Worm (Caenorhabditis elegans) whole organism, L2 larva: ENCODE results near the gene irg-1.
"Not testable (repeated sequence)": the region's sequence is repeated elsewhere in the genome, so short reads cannot be mapped to it uniquely, and the experiment has no call there.

Experiments used
- C34F6.9 ChIP-seq: fragments of 150-350 bp; optimal IDR thresholded peaks from 2 replicates; lab custom pipeline; 2014; ENCODE audit warnings: missing biosample characterization, missing genetic modification characterization
- R02D3.7 ChIP-seq: fragments of 150-350 bp; optimal IDR thresholded peaks from 2 replicates; lab custom pipeline; 2014; ENCODE audit warnings: missing biosample characterization, missing genetic modification characterization
- Y55F3AM.14 ChIP-seq: fragments of 200-800 bp; sonication (Bioruptor generic); optimal IDR thresholded peaks from 2 replicates; lab custom pipeline; 2018; ENCODE audit warnings: mild to moderate bottlenecking, missing genetic modification characterization, missing compliant biosample characterization
- blmp-1 ChIP-seq: sonication (generic microtip); optimal IDR thresholded peaks from 2 replicates; lab custom pipeline; 2017; ENCODE audit warnings: missing genetic modification characterization, mild to moderate bottlenecking, missing compliant biosample characterization, antibody characterized with exemption, moderate library complexity; ENCODE audit not compliant: insufficient read depth
- ceh-16 ChIP-seq: fragments of 150-350 bp; optimal IDR thresholded peaks from 2 replicates; lab custom pipeline; 2014; ENCODE audit warnings: missing biosample characterization, missing genetic modification characterization
- crh-2 ChIP-seq: sonication (generic microtip); optimal IDR thresholded peaks from 2 replicates; lab custom pipeline; 2017; ENCODE audit warnings: missing biosample characterization, missing genetic modification characterization
- egl-27 ChIP-seq: sonication (generic microtip); optimal IDR thresholded peaks from 3 replicates; lab custom pipeline; 2017; ENCODE audit warnings: missing biosample characterization, missing genetic modification reagents, missing genetic modification characterization
- elt-3 ChIP-seq: sonication (generic microtip); optimal IDR thresholded peaks from 2 replicates; lab custom pipeline; 2017; ENCODE audit warnings: missing biosample characterization, missing genetic modification characterization
- fos-1 ChIP-seq: fragments of 150-350 bp; optimal IDR thresholded peaks from 2 replicates; lab custom pipeline; 2014; ENCODE audit warnings: missing biosample characterization, missing genetic modification characterization
- lin-11 ChIP-seq: fragments of 150-350 bp; sonication (generic microtip); optimal IDR thresholded peaks from 2 replicates; lab custom pipeline; 2014; ENCODE audit warnings: missing biosample characterization, missing genetic modification characterization, inconsistent platforms, mixed read lengths
- lin-13 ChIP-seq: fragments of 150-350 bp; optimal IDR thresholded peaks from 2 replicates; lab custom pipeline; 2014; ENCODE audit warnings: missing biosample characterization, missing genetic modification reagents, missing genetic modification characterization
- lsy-2 ChIP-seq, 2 experiments: fragments of 150-350 bp in 1 of 2; sonication (generic microtip) in 1 of 2; optimal IDR thresholded peaks; 2 replicates each; lab custom pipeline; 2014 to 2017; ENCODE audit warnings: missing biosample characterization in 2 of 2, missing genetic modification characterization in 2 of 2
- mab-5 ChIP-seq: fragments of 150-350 bp; optimal IDR thresholded peaks from 2 replicates; lab custom pipeline; 2014; ENCODE audit warnings: missing biosample characterization, missing genetic modification characterization
- nhr-10 ChIP-seq: sonication (generic microtip); optimal IDR thresholded peaks from 2 replicates; lab custom pipeline; 2017; ENCODE audit warnings: missing biosample characterization, missing genetic modification characterization
- nhr-11 ChIP-seq: fragments of 150-350 bp; optimal IDR thresholded peaks from 2 replicates; lab custom pipeline; 2014; ENCODE audit warnings: missing biosample characterization, missing genetic modification characterization
- nhr-12 ChIP-seq: fragments of 150-350 bp; optimal IDR thresholded peaks from 2 replicates; lab custom pipeline; 2014; ENCODE audit warnings: missing biosample characterization, missing genetic modification characterization
- nhr-25 ChIP-seq: fragments of 150-350 bp; sonication (generic microtip); optimal IDR thresholded peaks from 3 replicates; lab custom pipeline; 2014; ENCODE audit warnings: missing biosample characterization, missing genetic modification characterization
- peb-1 ChIP-seq: fragments of 150-350 bp; optimal IDR thresholded peaks from 2 replicates; lab custom pipeline; 2014; ENCODE audit warnings: missing biosample characterization, missing genetic modification characterization
- sem-4 ChIP-seq: fragments of 150-350 bp; optimal IDR thresholded peaks from 2 replicates; lab custom pipeline; 2014; ENCODE audit warnings: missing biosample characterization, missing genetic modification reagents, missing genetic modification characterization
- skn-1 ChIP-seq: sonication (generic microtip); optimal IDR thresholded peaks from 2 replicates; lab custom pipeline; 2017; ENCODE audit warnings: missing biosample characterization, missing genetic modification characterization
- sma-3 ChIP-seq: sonication (generic microtip); optimal IDR thresholded peaks from 2 replicates; lab custom pipeline; 2016; ENCODE audit warnings: missing genetic modification reagents, missing genetic modification characterization, missing compliant biosample characterization
- snpc-4 ChIP-seq: fragments of 150-350 bp; optimal IDR thresholded peaks from 2 replicates; lab custom pipeline; 2014; ENCODE audit warnings: missing biosample characterization, missing genetic modification characterization
- unc-55 ChIP-seq: fragments of 150-350 bp; sonication (generic microtip); optimal IDR thresholded peaks from 3 replicates; lab custom pipeline; 2014; ENCODE audit warnings: missing biosample characterization, missing genetic modification reagents, missing genetic modification characterization
- zag-1 ChIP-seq: fragments of 150-350 bp; optimal IDR thresholded peaks from 2 replicates; lab custom pipeline; 2014; ENCODE audit warnings: missing biosample characterization, missing genetic modification characterization
- ztf-1 ChIP-seq: fragments of 200-800 bp; sonication (Bioruptor generic); conservative IDR thresholded peaks from 2 replicates; pipeline ENCODE4 v1.3.6; 2022; ENCODE audit warnings: missing genetic modification characterization, missing compliant biosample characterization
- ztf-4 ChIP-seq: fragments of 150-350 bp; optimal IDR thresholded peaks from 2 replicates; lab custom pipeline; 2014; ENCODE audit warnings: missing biosample characterization, missing genetic modification characterization

irg-1 gene

ce11 chrV:3555986-3556385, 32.6 kb downstream of the irg-1 start, which contains the start of gene grl-30:
TSS of gene grl-30 (plus strand) at chrV:3556286.
- TF ChIP-seq C34F6.9 (tag; lab: Kevin White, UChicago), result no peak

ce11 chrV:3557422-3557821, 34.0 kb downstream of the irg-1 start, which contains the start of gene grl-31:
TSS of gene grl-31 (minus strand) at chrV:3557778.
- TF ChIP-seq zag-1 (tag; lab: Kevin White, UChicago) (no peak), fos-1 (tag; lab: Kevin White, UChicago) (no peak), peb-1 (tag; lab: Kevin White, UChicago) (no peak), ztf-1 (no peak), Y55F3AM.14 (GFP tag; lab: Kevin White, UChicago) (no peak), nhr-12 (no peak), sma-3 (GFP tag; lab: Kevin White, UChicago) (no peak), ceh-16 (tag; lab: Kevin White, UChicago) (no peak), sem-4 (tag; lab: Kevin White, UChicago) (no peak), lin-13 (no peak), ztf-4 (tag; lab: Kevin White, UChicago) (no peak), nhr-25 (tag; lab: Kevin White, UChicago) (no peak), skn-1 (tag; lab: Kevin White, UChicago) (no peak), nhr-11 (tag; lab: Kevin White, UChicago) (no peak), snpc-4 (tag; lab: Kevin White, UChicago) (no peak)
- TF ChIP-seq, all 48 proteins: peak for 0

ce11 chrV:3558744-3559143, 35.4 kb downstream of the irg-1 start, which contains the start of gene T24A6.1:
TSS of gene T24A6.1 (plus strand) at chrV:3559044.
- TF ChIP-seq egl-27; lin-11 (tag; lab: Kevin White, UChicago); blmp-1 (tag; lab: Kevin White, UChicago): not testable (repeated sequence)

ce11 chrV:3562824-3563223, 39.4 kb downstream of the irg-1 start, which contains the start of gene T24A6.16:
TSS of gene T24A6.16 (minus strand) at chrV:3562924.
- TF ChIP-seq zag-1 (tag; lab: Kevin White, UChicago); sma-3 (GFP tag; lab: Kevin White, UChicago); crh-2 (tag; lab: Kevin White, UChicago): not testable (repeated sequence)

- TF ChIP-seq lsy-2 (tag; optimal IDR thresholded peaks at IDR 0.05; lab: Kevin White, UChicago); R02D3.7 (tag; lab: Kevin White, UChicago); lin-11 (tag; lab: Kevin White, UChicago): not testable (repeated sequence)
Measured at ce11 chrV:3564335-3564734, 40.9 kb downstream of the irg-1 start, which contains the start of gene T24A6.17. TSS of gene T24A6.17 (minus strand) at chrV:3564435.

- not testable (repeated sequence) for TF ChIP-seq mab-5; egl-27; unc-55 (GFP tag; lab: Kevin White, UChicago)
Measured at ce11 chrV:3570695-3571094, 47.3 kb downstream of the irg-1 start, which contains the start of gene F40C5.2. TSS of gene F40C5.2 (plus strand) at chrV:3570995.

- not testable (repeated sequence) for TF ChIP-seq nhr-10 (tag; lab: Kevin White, UChicago); elt-3 (tag; lab: Kevin White, UChicago); mab-5
Measured at ce11 chrV:3572408-3572807, 49.0 kb downstream of the irg-1 start, which contains the start of gene F40C5.1. TSS of gene F40C5.1 (plus strand) at chrV:3572708.
